Fruit fly (Drosophila melanogaster): ENCODE results near the gene Cpr64Ac.

dm6 chr3L:4228187-4228836, 15.6 kb upstream of the Cpr64Ac start:
- TF ChIP-seq psq (GFP tag; optimal IDR thresholded peaks at IDR 0.05): peak; percentile 87
- peak; percentile 97 for TF ChIP-seq fru (GFP tag; optimal IDR thresholded peaks at IDR 0.05)
- peak; percentile 96 for TF ChIP-seq h (GFP tag; optimal IDR thresholded peaks at IDR 0.05)
